Fruit fly (Drosophila melanogaster) whole organism, embryonic: Measurements from ENCODE around the gene Dph5.

Source experiments
- Adf1 ChIP-seq: fragments of 200-800 bp; sonication (Bioruptor generic); IDR thresholded peaks from 2 replicates; pipeline ENCODE4 v1.3.6; 2022; ENCODE audit warnings: missing biosample characterization, missing genetic modification characterization
- Awh ChIP-seq: fragments of 200-800 bp; sonication (Bioruptor generic); IDR thresholded peaks from 2 replicates; pipeline ENCODE4, ENCODE4 v1.3.6; 2022; ENCODE audit warnings: missing biosample characterization, missing genetic modification characterization
- B-H1 ChIP-seq: fragments of 200-800 bp; sonication (Bioruptor generic); IDR thresholded peaks from 3 replicates; pipeline ENCODE4 v1.3.6; 2022; ENCODE audit warnings: missing biosample characterization, missing genetic modification characterization
- CG10565 ChIP-seq: fragments of 200-800 bp; sonication (Bioruptor generic); optimal IDR thresholded peaks from 3 replicates; lab custom pipeline; 2016; ENCODE audit warnings: missing biosample characterization, mild to moderate bottlenecking, missing genetic modification characterization
- CG10979 ChIP-seq: fragments of 200-800 bp; sonication (Bioruptor generic); optimal IDR thresholded peaks from 2 replicates; lab custom pipeline; 2018; ENCODE audit warnings: missing biosample characterization, mild to moderate bottlenecking, missing genetic modification characterization, moderate library complexity
- CG11085 ChIP-seq: fragments of 200-800 bp; sonication (Bioruptor generic); IDR thresholded peaks from 2 replicates; pipeline ENCODE4 v1.3.6; 2022; ENCODE audit warnings: missing biosample characterization, missing genetic modification characterization
- CG11247 ChIP-seq: fragments of 200-800 bp; sonication (Bioruptor generic); IDR thresholded peaks from 2 replicates; pipeline ENCODE4 v1.3.6; 2022; ENCODE audit warnings: missing biosample characterization, missing genetic modification characterization
- CG1233 ChIP-seq: fragments of 200-800 bp; sonication (Bioruptor generic); optimal IDR thresholded peaks from 4 replicates; lab custom pipeline; 2018; ENCODE audit warnings: missing biosample characterization, mild to moderate bottlenecking, missing genetic modification characterization
- CG13287 ChIP-seq: fragments of 200-800 bp; sonication (Bioruptor generic); IDR thresholded peaks from 2 replicates; pipeline ENCODE4 v1.3.6; 2022; ENCODE audit warnings: missing biosample characterization, missing genetic modification characterization; ENCODE audit not compliant: partially characterized antibody
- CG13296 ChIP-seq: fragments of 200-800 bp; sonication (Bioruptor generic); optimal IDR thresholded peaks from 3 replicates; lab custom pipeline; 2018; ENCODE audit warnings: missing biosample characterization, mild to moderate bottlenecking, missing genetic modification characterization
- CG15601 ChIP-seq: fragments of 200-800 bp; sonication (Bioruptor generic); optimal IDR thresholded peaks from 3 replicates; lab custom pipeline; 2019; ENCODE audit warnings: missing biosample characterization, mild to moderate bottlenecking, missing genetic modification characterization, moderate library complexity
- CG1602 ChIP-seq: fragments of 200-800 bp; sonication (Bioruptor generic); optimal IDR thresholded peaks from 3 replicates; lab custom pipeline; 2016; ENCODE audit warnings: missing biosample characterization, missing genetic modification characterization
- CG17186 ChIP-seq: fragments of 200-800 bp; sonication (Bioruptor generic); optimal IDR thresholded peaks from 3 replicates; lab custom pipeline; 2017; ENCODE audit warnings: missing biosample characterization, missing genetic modification reagents, missing genetic modification characterization
- CG17612 ChIP-seq: fragments of 200-800 bp; sonication (Bioruptor generic); IDR thresholded peaks from 2 replicates; pipeline ENCODE4 v1.3.6; 2022; ENCODE audit warnings: missing biosample characterization, missing genetic modification characterization
- CG2116 ChIP-seq: fragments of 200-800 bp; sonication (Bioruptor generic); optimal IDR thresholded peaks from 3 replicates; lab custom pipeline; 2018; ENCODE audit warnings: missing biosample characterization, mild to moderate bottlenecking, missing genetic modification characterization
- CG30020 ChIP-seq: fragments of 200-800 bp; optimal IDR thresholded peaks from 2 replicates; lab custom pipeline; 2019; ENCODE audit warnings: missing biosample characterization, mild to moderate bottlenecking, missing genetic modification characterization, moderate library complexity
- CG32772 ChIP-seq: fragments of 200-800 bp; sonication (Bioruptor generic); IDR thresholded peaks from 2 replicates; pipeline ENCODE4 v1.3.6; 2022; ENCODE audit warnings: missing biosample characterization, missing genetic modification characterization
- CG33213 ChIP-seq: fragments of 200-800 bp; sonication (Bioruptor generic); optimal IDR thresholded peaks from 3 replicates; lab custom pipeline; 2016; ENCODE audit warnings: missing biosample characterization, missing genetic modification characterization
- CG7271 ChIP-seq: fragments of 200-800 bp; sonication (Bioruptor generic); optimal IDR thresholded peaks from 2 replicates; lab custom pipeline; 2018; ENCODE audit warnings: missing biosample characterization, mild to moderate bottlenecking, missing genetic modification characterization, moderate library complexity
- CG7987 ChIP-seq: fragments of 200-800 bp; sonication (Bioruptor generic); optimal IDR thresholded peaks from 2 replicates; lab custom pipeline; 2018; ENCODE audit warnings: missing biosample characterization, mild to moderate bottlenecking, missing genetic modification characterization, moderate library complexity
- CG9817 ChIP-seq: fragments of 200-800 bp; sonication (Bioruptor generic); optimal IDR thresholded peaks from 2 replicates; lab custom pipeline; 2018; ENCODE audit warnings: missing biosample characterization, mild to moderate bottlenecking, missing genetic modification characterization, moderate library complexity
- CTCF ChIP-seq: fragments of 200-800 bp; sonication (Bioruptor generic); optimal IDR thresholded peaks from 2 replicates; lab custom pipeline; 2017; ENCODE audit warnings: missing biosample characterization, mild to moderate bottlenecking, missing genetic modification characterization, moderate library complexity
- Camta ChIP-seq: fragments of 200-800 bp; sonication (Bioruptor generic); optimal IDR thresholded peaks from 2 replicates; lab custom pipeline; 2016; ENCODE audit warnings: missing biosample characterization, missing genetic modification characterization
- D19B ChIP-seq: fragments of 200-800 bp; sonication (Bioruptor generic); optimal IDR thresholded peaks from 2 replicates; lab custom pipeline; 2017; ENCODE audit warnings: missing biosample characterization, mild to moderate bottlenecking, missing genetic modification characterization
- Dfd ChIP-seq, 2 experiments: fragments of >200 bp; optimal IDR thresholded peaks; 2 replicates each; lab custom pipeline; 2017; ENCODE audit warnings: missing biosample characterization in 2 of 2, missing genetic modification characterization in 2 of 2
- Dip2 ChIP-seq: fragments of 200-800 bp; sonication (Bioruptor generic); IDR thresholded peaks from 2 replicates; pipeline ENCODE4 v1.3.6; 2022; ENCODE audit warnings: missing biosample characterization, missing genetic modification characterization
- Hand ChIP-seq: fragments of 200-800 bp; sonication (Bioruptor generic); optimal IDR thresholded peaks from 2 replicates; lab custom pipeline; 2017; ENCODE audit warnings: mild to moderate bottlenecking, missing biosample characterization, missing genetic modification reagents, missing genetic modification characterization
- Hmr ChIP-seq: fragments of 200-800 bp; sonication (Bioruptor generic); optimal IDR thresholded peaks from 3 replicates; lab custom pipeline; 2017; ENCODE audit warnings: mild to moderate bottlenecking, missing biosample characterization, missing genetic modification reagents, missing genetic modification characterization
- Hsf ChIP-seq: fragments of 200-800 bp; sonication (Bioruptor generic); optimal IDR thresholded peaks from 3 replicates; lab custom pipeline; 2016; ENCODE audit warnings: missing biosample characterization, missing genetic modification characterization
- Lpt ChIP-seq: fragments of >200 bp; optimal IDR thresholded peaks from 2 replicates; lab custom pipeline; 2018; ENCODE audit warnings: missing biosample characterization, missing genetic modification characterization
- Mes4 ChIP-seq: fragments of 200-800 bp; sonication (Bioruptor generic); optimal IDR thresholded peaks from 2 replicates; lab custom pipeline; 2016; ENCODE audit warnings: missing biosample characterization, missing genetic modification characterization
- NFAT ChIP-seq: fragments of 200-800 bp; sonication (Bioruptor generic); IDR thresholded peaks from 2 replicates; pipeline ENCODE4 v1.3.6; 2022; ENCODE audit warnings: missing biosample characterization, missing genetic modification characterization
- Spps ChIP-seq: fragments of 200-800 bp; sonication (Bioruptor generic); optimal IDR thresholded peaks from 2 replicates; lab custom pipeline; 2018; ENCODE audit warnings: missing biosample characterization, mild to moderate bottlenecking, missing genetic modification characterization
- Sry-δ ChIP-seq: fragments of 200-800 bp; sonication (Bioruptor generic); optimal IDR thresholded peaks from 2 replicates; lab custom pipeline; 2016; ENCODE audit warnings: missing biosample characterization, missing genetic modification characterization
- Vsx1 ChIP-seq: fragments of 200-800 bp; sonication (Bioruptor generic); optimal IDR thresholded peaks from 2 replicates; lab custom pipeline; 2017; ENCODE audit warnings: missing biosample characterization, mild to moderate bottlenecking, missing genetic modification characterization, missing genetic modification reagents
- bcd ChIP-seq: fragments of 200-800 bp; sonication (Bioruptor generic); optimal IDR thresholded peaks from 2 replicates; lab custom pipeline; 2017; ENCODE audit warnings: missing biosample characterization, mild to moderate bottlenecking, missing genetic modification characterization
- cg ChIP-seq: fragments of 200-800 bp; sonication (Bioruptor generic); optimal IDR thresholded peaks from 3 replicates; lab custom pipeline; 2019; ENCODE audit warnings: missing biosample characterization, mild to moderate bottlenecking, missing genetic modification characterization, moderate library complexity
- dmrt11E ChIP-seq: fragments of 200-800 bp; sonication (Bioruptor generic); optimal IDR thresholded peaks from 3 replicates; lab custom pipeline; 2018; ENCODE audit warnings: missing biosample characterization, mild to moderate bottlenecking, missing genetic modification characterization, moderate library complexity
- gt ChIP-seq: fragments of 200-800 bp; sonication (Bioruptor generic); IDR thresholded peaks from 2 replicates; pipeline ENCODE4 v1.3.6; 2022; ENCODE audit warnings: missing biosample characterization, missing genetic modification characterization
- kay ChIP-seq: fragments of 200-800 bp; sonication (Bioruptor generic); optimal IDR thresholded peaks from 2 replicates; lab custom pipeline; 2016; ENCODE audit warnings: missing biosample characterization, missing genetic modification characterization
- knrl ChIP-seq: fragments of 200-800 bp; sonication (Bioruptor generic); IDR thresholded peaks from 3 replicates; pipeline ENCODE4 v1.3.6; 2022; ENCODE audit warnings: missing biosample characterization, missing genetic modification characterization; ENCODE audit not compliant: partially characterized antibody
- lilli ChIP-seq: fragments of 200-800 bp; sonication (Bioruptor generic); optimal IDR thresholded peaks from 3 replicates; lab custom pipeline; 2016; ENCODE audit warnings: missing biosample characterization, missing genetic modification characterization
- mam ChIP-seq: fragments of 200-800 bp; sonication (Bioruptor generic); optimal IDR thresholded peaks from 3 replicates; lab custom pipeline; 2016; ENCODE audit warnings: missing biosample characterization, missing genetic modification characterization
- ranshi ChIP-seq: fragments of 200-800 bp; sonication (Bioruptor generic); IDR thresholded peaks from 2 replicates; pipeline ENCODE4 v1.3.6; 2022; ENCODE audit warnings: missing biosample characterization, missing genetic modification characterization
- sd ChIP-seq: fragments of 200-800 bp; sonication (Bioruptor generic); optimal IDR thresholded peaks from 3 replicates; lab custom pipeline; 2018; ENCODE audit warnings: missing biosample characterization, mild to moderate bottlenecking, missing genetic modification characterization, moderate library complexity
- sens-2 ChIP-seq: fragments of 200-800 bp; sonication (Bioruptor generic); IDR thresholded peaks from 2 replicates; pipeline ENCODE4 v1.3.6; 2022; ENCODE audit warnings: missing biosample characterization, missing genetic modification characterization
- seq ChIP-seq: fragments of 200-800 bp; sonication (Bioruptor generic); IDR thresholded peaks from 2 replicates; pipeline ENCODE4 v1.3.6; 2022; ENCODE audit warnings: missing biosample characterization, missing genetic modification characterization
- wor ChIP-seq: fragments of 200-800 bp; sonication (Bioruptor generic); IDR thresholded peaks from 2 replicates; pipeline ENCODE4 v1.3.6; 2022; ENCODE audit warnings: missing biosample characterization, missing genetic modification characterization
- zf30C ChIP-seq: fragments of 200-800 bp; sonication (Bioruptor generic); optimal IDR thresholded peaks from 3 replicates; lab custom pipeline; 2018; ENCODE audit warnings: missing biosample characterization, mild to moderate bottlenecking, missing genetic modification characterization
- zfh1 ChIP-seq: fragments of 200-800 bp; sonication (Bioruptor generic); IDR thresholded peaks from 3 replicates; pipeline ENCODE4 v1.3.6; 2022; ENCODE audit warnings: missing biosample characterization, missing genetic modification characterization
- zfh2 ChIP-seq: fragments of 200-800 bp; sonication (Bioruptor generic); optimal IDR thresholded peaks from 2 replicates; lab custom pipeline; 2016; ENCODE audit warnings: missing biosample characterization, missing genetic modification characterization

Dph5 gene

DNA sequence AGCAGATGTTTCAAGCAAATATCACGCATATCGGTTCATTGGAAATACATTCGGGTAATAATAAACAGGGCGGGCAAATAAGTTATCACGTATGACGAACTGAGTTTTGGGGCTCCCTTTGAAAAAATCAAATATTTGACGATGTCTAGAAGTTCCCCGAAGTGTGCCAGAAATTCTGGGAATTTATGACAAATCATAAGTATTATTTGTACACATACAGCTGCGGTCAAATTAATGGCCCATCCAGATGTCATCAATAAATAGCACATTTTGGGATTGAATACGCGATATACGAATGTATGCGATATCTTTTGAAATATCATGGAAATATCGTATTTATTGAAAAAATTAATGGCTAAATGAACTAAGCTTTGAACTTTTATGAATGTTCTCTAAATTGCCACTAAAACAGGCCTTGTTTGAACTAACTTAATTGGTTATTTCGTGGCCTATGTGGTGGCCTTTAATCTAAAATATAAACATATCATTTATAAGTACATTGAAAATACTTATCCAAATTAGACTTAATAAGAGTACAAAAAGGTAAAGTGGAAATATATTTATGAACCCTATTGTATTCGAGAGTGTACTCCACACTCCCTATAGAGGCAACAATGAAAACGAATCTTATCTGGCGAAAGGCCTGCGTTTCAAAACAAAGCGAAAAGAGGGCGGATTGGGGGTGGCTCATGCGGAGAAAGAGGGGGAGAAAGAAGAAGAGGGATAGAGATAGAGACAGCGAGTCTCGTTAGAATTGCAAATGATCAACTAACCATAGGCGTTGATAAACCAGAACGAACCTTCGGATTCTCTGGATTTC is 42.7 kb upstream of the Dph5 start (continued):
- TF ChIP-seq Vsx1 (peak; percentile 29), CG17186 (GFP tag; lab: Kevin White, UChicago) (no peak), Lpt (GFP tag; lab: Kevin White, UChicago) (no peak), CG1233 (GFP tag; lab: Kevin White, UChicago) (peak; percentile 12), Camta (GFP tag; lab: Kevin White, UChicago) (no peak), CG1602 (GFP tag; lab: Kevin White, UChicago) (peak; percentile 42), zfh2 (GFP tag; lab: Kevin White, UChicago) (no peak), Mes4 (GFP tag; lab: Kevin White, UChicago) (no peak), Dfd (GFP tag; optimal IDR thresholded peaks at IDR 0.05; lab: Kevin White, UChicago) (no peak), Hand (no peak), B-H1 (GFP tag; lab: Robert Waterston, UW) (no peak), gt (GFP tag; lab: Robert Waterston, UW) (no peak), lilli (peak; percentile 24), Adf1 (GFP tag; lab: Robert Waterston, UW) (no peak), Hsf (peak; percentile 15), CG32772 (GFP tag; lab: Robert Waterston, UW) (no peak), CG11247 (GFP tag; lab: Robert Waterston, UW) (no peak), CG33213 (no peak), CG15601 (tag; lab: Kevin White, UChicago) (peak; percentile 51), zf30C (GFP tag; lab: Kevin White, UChicago) (no peak), wor (GFP tag; lab: Robert Waterston, UW) (no peak), CG30020 (no peak), CG7987 (GFP tag; lab: Kevin White, UChicago) (no peak), sens-2 (GFP tag; lab: Robert Waterston, UW) (no peak), knrl (GFP tag; lab: Robert Waterston, UW) (no peak), sd (peak; percentile 63), CG7271 (tag; lab: Kevin White, UChicago) (no peak), Hmr (GFP tag; lab: Kevin White, UChicago) (peak; percentile 58), CG2116 (GFP tag; lab: Kevin White, UChicago) (no peak), bcd (GFP tag; lab: Kevin White, UChicago) (peak; percentile 54), dmrt11E (peak; percentile 53), CTCF (GFP tag; lab: Kevin White, UChicago) (no peak), mam (GFP tag; lab: Kevin White, UChicago) (no peak), kay (no peak), D19B (GFP tag; lab: Kevin White, UChicago) (no peak), Spps (tag; lab: Kevin White, UChicago) (peak; percentile 12), CG13287 (GFP tag; lab: Robert Waterston, UW) (no peak), Sry-δ (GFP tag; lab: Kevin White, UChicago) (no peak), ranshi (GFP tag; lab: Robert Waterston, UW) (no peak), Awh (GFP tag; lab: Robert Waterston, UW) (no peak), NFAT (no peak), CG10565 (GFP tag; lab: Kevin White, UChicago) (no peak), Dip2 (GFP tag; lab: Robert Waterston, UW) (no peak), CG9817 (tag; lab: Kevin White, UChicago) (no peak), cg (GFP tag; lab: Kevin White, UChicago) (no peak), zfh1 (GFP tag; lab: Robert Waterston, UW) (0 out of 3 replicates have a peak, but pooled peaks have one; percentile 3), CG11085 (GFP tag; lab: Robert Waterston, UW) (no peak), CG13296 (GFP tag; lab: Kevin White, UChicago) (no peak), seq (GFP tag; lab: Robert Waterston, UW) (0 out of 2 replicates have a peak, but pooled peaks have one; percentile 17), CG17612 (GFP tag; lab: Robert Waterston, UW) (no peak), CG10979 (tag; lab: Kevin White, UChicago) (peak; percentile 74)
